Worm (Caenorhabditis elegans) whole organism, midembryonic: ENCODE results near the gene F37B4.10.

Experiments
- T22C8.4 ChIP-seq: fragments of 200-800 bp; sonication (Bioruptor generic); IDR thresholded peaks from 2 replicates; pipeline ENCODE4 v1.3.6; 2022; ENCODE audit warnings: missing genetic modification characterization, missing compliant biosample characterization
- flt-1 ChIP-seq: fragments of 200-800 bp; sonication (Bioruptor generic); IDR thresholded peaks from 2 replicates; pipeline ENCODE4 v1.3.6; 2022; ENCODE audit warnings: missing genetic modification characterization, missing compliant biosample characterization

ce11 chrV:2891927-2892326 is 14.5 kb upstream of the F37B4.10 start, which contains the start of gene F37B4.15:
- TF ChIP-seq T22C8.4 (GFP tag; lab: Robert Waterston, UW) (no peak), flt-1 (GFP tag; lab: Robert Waterston, UW) (no peak)
